Worm (Caenorhabditis elegans) whole organism, early embryonic: ENCODE results near the gene F32D8.15.

Experiments used
- B0310.2 ChIP-seq: sonication (generic microtip); optimal IDR thresholded peaks from 2 replicates; lab custom pipeline; 2016; ENCODE audit warnings: mild to moderate bottlenecking, missing genetic modification characterization, missing compliant biosample characterization
- F13C5.2 ChIP-seq: sonication (generic microtip); optimal IDR thresholded peaks from 2 replicates; lab custom pipeline; 2017; ENCODE audit warnings: mild to moderate bottlenecking, missing genetic modification characterization, inconsistent platforms, missing compliant biosample characterization
- aly-1 ChIP-seq: sonication (generic microtip); optimal IDR thresholded peaks from 2 replicates; lab custom pipeline; 2016; ENCODE audit warnings: missing genetic modification characterization, missing compliant biosample characterization
- ama-1 ChIP-seq: fragments of 150-350 bp; optimal IDR thresholded peaks from 2 replicates; lab custom pipeline; 2014
- ceh-13 ChIP-seq: fragments of 200-800 bp; sonication (Bioruptor generic); optimal IDR thresholded peaks from 2 replicates; lab custom pipeline; 2018; ENCODE audit warnings: mild to moderate bottlenecking, missing genetic modification characterization, missing compliant biosample characterization
- ceh-36 ChIP-seq: sonication (generic microtip); optimal IDR thresholded peaks from 2 replicates; lab custom pipeline; 2016; ENCODE audit warnings: missing genetic modification characterization, inconsistent platforms, missing compliant biosample characterization
- ets-7 ChIP-seq: sonication (generic microtip); optimal IDR thresholded peaks from 2 replicates; lab custom pipeline; 2016; ENCODE audit warnings: missing genotype, missing genetic modification characterization, missing compliant biosample characterization
- flt-1 ChIP-seq: fragments of 200-800 bp; sonication (Bioruptor generic); IDR thresholded peaks from 2 replicates; pipeline ENCODE4 v1.3.6; 2022; ENCODE audit warnings: missing genetic modification characterization, missing compliant biosample characterization
- hmbx-1 ChIP-seq: sonication (generic microtip); optimal IDR thresholded peaks from 2 replicates; lab custom pipeline; 2016; ENCODE audit warnings: mild to moderate bottlenecking, missing genetic modification characterization, missing compliant biosample characterization
- hmg-4 ChIP-seq: fragments of 200-800 bp; sonication (Bioruptor generic); optimal IDR thresholded peaks from 2 replicates; lab custom pipeline; 2018; ENCODE audit warnings: mild to moderate bottlenecking, missing genetic modification characterization, missing compliant biosample characterization
- hnd-1 ChIP-seq: sonication (generic microtip); optimal IDR thresholded peaks from 2 replicates; lab custom pipeline; 2016; ENCODE audit warnings: missing genetic modification characterization, missing compliant biosample characterization
- pes-1 ChIP-seq: fragments of 200-800 bp; sonication (Bioruptor generic); IDR thresholded peaks from 2 replicates; pipeline ENCODE4 v1.3.6; 2022; ENCODE audit warnings: missing genetic modification reagents, missing genetic modification characterization, missing compliant biosample characterization
- scrt-1 ChIP-seq: fragments of 200-800 bp; sonication (Bioruptor generic); IDR thresholded peaks from 2 replicates; pipeline ENCODE4 v1.3.6; 2022; ENCODE audit warnings: missing genetic modification characterization, missing compliant biosample characterization
- sea-1 ChIP-seq: fragments of 200-800 bp; sonication (Bioruptor generic); conservative IDR thresholded peaks from 2 replicates; pipeline ENCODE4 v1.3.6; 2022; ENCODE audit warnings: missing genetic modification characterization, missing compliant biosample characterization
- tbx-11 ChIP-seq: fragments of 200-800 bp; sonication (Bioruptor generic); IDR thresholded peaks from 2 replicates; pipeline ENCODE4 v1.3.6; 2022; ENCODE audit warnings: missing genetic modification characterization, missing compliant biosample characterization
- tbx-37 ChIP-seq: fragments of 200-800 bp; sonication (Bioruptor generic); conservative IDR thresholded peaks from 2 replicates; pipeline ENCODE4 v1.3.6; 2022; ENCODE audit warnings: missing genetic modification reagents, missing genetic modification characterization, missing compliant biosample characterization
- tra-4 ChIP-seq: sonication (generic microtip); optimal IDR thresholded peaks from 2 replicates; lab custom pipeline; 2017; ENCODE audit warnings: missing genetic modification characterization, missing compliant biosample characterization

The F32D8.15 gene

ce11 chrV:10886405-10886887 is 17.4 kb upstream of the F32D8.15 start, which contains the start of gene F32D8.3:
Gene F32D8.3, plus strand, starts transcription at chrV:10886837.
- TF ChIP-seq sea-1 (no peak), flt-1 (GFP tag; lab: Robert Waterston, UW) (no peak), ceh-13 (GFP tag; lab: Kevin White, UChicago) (no peak), hmbx-1 (tag; lab: Kevin White, UChicago) (no peak), ets-7 (tag; lab: Kevin White, UChicago) (no peak), F13C5.2 (tag; lab: Kevin White, UChicago) (no peak), B0310.2 (tag; lab: Kevin White, UChicago) (no peak), ama-1 (lab: Kevin White, UChicago) (no peak), tbx-37 (GFP tag; lab: Robert Waterston, UW) (no peak), pes-1 (no peak), tra-4 (no peak)

ce11 chrV:10887564-10887963 is 16.3 kb upstream of the F32D8.15 start:
- TF ChIP-seq tbx-37 (GFP tag; lab: Robert Waterston, UW), result no peak
- no peak for TF ChIP-seq B0310.2 (tag; lab: Kevin White, UChicago)
- TF ChIP-seq flt-1 (GFP tag; lab: Robert Waterston, UW), result no peak

- no peak for TF ChIP-seq aly-1 (tag; lab: Kevin White, UChicago)
- no peak for TF ChIP-seq B0310.2 (tag; lab: Kevin White, UChicago)
- TF ChIP-seq scrt-1 (GFP tag; lab: Robert Waterston, UW), result no peak
- no peak for TF ChIP-seq hmg-4
- TF ChIP-seq tbx-11, result no peak
- no peak for TF ChIP-seq hnd-1 (tag; lab: Kevin White, UChicago)
- TF ChIP-seq ceh-36 (tag; lab: Kevin White, UChicago), result no peak
Observed at ce11 chrV:10888153-10888552, 15.7 kb upstream of the F32D8.15 start.

DNA sequence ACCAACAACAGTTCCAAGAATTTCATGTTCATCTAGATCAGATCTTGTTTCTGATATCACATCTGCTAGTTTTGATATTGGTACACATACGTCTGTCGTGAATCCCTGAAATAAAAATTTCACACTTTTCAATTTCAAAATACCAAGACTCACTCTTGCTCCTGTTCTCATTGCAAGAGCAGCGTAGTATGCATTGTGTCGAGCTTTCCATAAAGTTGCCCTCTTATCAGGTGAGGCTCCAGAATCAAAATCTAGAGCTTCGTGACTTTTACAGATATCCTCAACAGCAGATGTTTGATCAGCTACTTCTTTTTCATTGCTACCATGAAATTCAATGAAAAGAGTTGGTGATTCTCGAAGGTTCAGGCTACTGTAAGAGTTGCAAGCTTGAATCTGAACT is 14.8 kb upstream of the F32D8.15 start, which contains the start of gene F32D8.11:
Gene F32D8.11, minus strand, starts transcription at position 101 of the 400 bp plus-strand sequence.
- TF ChIP-seq tbx-11 (no peak), pes-1 (no peak), ceh-13 (GFP tag; lab: Kevin White, UChicago) (no peak), ets-7 (tag; lab: Kevin White, UChicago) (no peak), tbx-37 (GFP tag; lab: Robert Waterston, UW) (no peak), tra-4 (no peak), B0310.2 (tag; lab: Kevin White, UChicago) (no peak), sea-1 (no peak), aly-1 (tag; lab: Kevin White, UChicago) (no peak), hmg-4 (no peak), scrt-1 (GFP tag; lab: Robert Waterston, UW) (no peak), ceh-36 (tag; lab: Kevin White, UChicago) (no peak), hmbx-1 (tag; lab: Kevin White, UChicago) (no peak), ama-1 (lab: Kevin White, UChicago) (no peak)

DNA sequence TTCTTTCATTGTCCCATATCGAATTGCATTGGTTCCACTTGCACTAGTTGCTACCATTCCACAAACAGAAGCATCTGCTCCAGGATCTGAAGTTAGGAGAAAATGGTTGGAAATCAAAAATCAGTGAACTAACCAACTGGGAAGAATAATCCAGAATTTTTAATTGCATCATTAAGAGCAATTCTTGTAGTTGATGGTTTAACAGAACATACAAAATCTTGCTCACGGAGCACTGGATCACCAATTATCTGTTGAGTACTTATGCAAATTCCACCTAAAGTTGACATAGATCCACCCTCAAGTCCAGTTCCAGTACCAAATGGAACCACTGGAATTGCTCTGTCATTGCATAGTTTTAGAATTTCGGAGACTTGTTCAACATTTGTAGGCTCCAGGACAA is 14.1 kb upstream of the F32D8.15 start:
- TF ChIP-seq ama-1 (lab: Kevin White, UChicago), result no peak
- TF ChIP-seq ets-7 (tag; lab: Kevin White, UChicago), result no peak
- no peak for TF ChIP-seq tbx-11

- TF ChIP-seq F13C5.2 (tag; lab: Kevin White, UChicago) (no peak), ceh-36 (tag; lab: Kevin White, UChicago) (no peak), scrt-1 (GFP tag; lab: Robert Waterston, UW) (no peak), aly-1 (tag; lab: Kevin White, UChicago) (no peak), ets-7 (tag; lab: Kevin White, UChicago) (no peak), ceh-13 (GFP tag; lab: Kevin White, UChicago) (no peak), pes-1 (no peak), flt-1 (GFP tag; lab: Robert Waterston, UW) (no peak), ama-1 (lab: Kevin White, UChicago) (no peak), hmg-4 (no peak), hnd-1 (tag; lab: Kevin White, UChicago) (no peak), tbx-11 (no peak), hmbx-1 (tag; lab: Kevin White, UChicago) (no peak)
Observed at ce11 chrV:10890980-10891379, 12.9 kb upstream of the F32D8.15 start, which contains the start of gene F32D8.12. Gene F32D8.12, minus strand, starts transcription at chrV:10891027.

DNA sequence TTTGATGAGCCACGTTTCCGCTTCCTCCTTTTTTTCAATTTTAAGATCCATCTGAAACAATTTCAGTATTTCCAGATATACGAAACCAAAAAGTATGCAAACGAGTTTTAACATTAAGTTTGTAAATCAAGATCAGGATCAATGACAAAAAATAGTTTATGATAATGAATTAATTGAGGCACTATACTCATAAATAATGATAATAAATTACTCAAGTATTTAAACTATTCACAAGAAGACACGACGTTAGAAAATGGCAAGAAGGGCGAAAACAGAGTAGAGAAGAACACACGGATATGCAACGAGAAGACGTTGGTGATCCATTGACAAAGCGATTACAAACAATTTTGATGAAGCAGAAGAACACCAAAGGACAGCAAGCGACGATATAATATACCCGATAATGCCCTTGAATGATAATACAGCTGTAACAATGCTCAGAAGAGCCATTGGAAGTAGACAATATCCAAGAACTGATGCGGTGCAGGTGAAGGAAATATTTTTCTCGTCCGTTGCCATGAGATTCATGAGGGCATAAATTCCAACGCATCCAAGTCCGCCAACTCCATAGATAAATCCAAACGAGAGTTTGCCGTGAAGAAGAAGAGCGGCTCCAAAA is 10.2 kb upstream of the F32D8.15 start, which contains the start of gene F32D8.4:
Gene F32D8.4, minus strand, starts transcription at position 51 of the 619 bp plus-strand sequence.
- no peak for TF ChIP-seq pes-1
- no peak for TF ChIP-seq hmg-4

- TF ChIP-seq ets-7 (tag; lab: Kevin White, UChicago), result no peak
- no peak for TF ChIP-seq aly-1 (tag; lab: Kevin White, UChicago)
- TF ChIP-seq pes-1, result peak; percentile 28; the same call in 1 of the 2 replicates
- peak; percentile 19 for TF ChIP-seq F13C5.2 (tag; lab: Kevin White, UChicago)
- TF ChIP-seq B0310.2 (tag; lab: Kevin White, UChicago), result no peak
- TF ChIP-seq tbx-37 (GFP tag; lab: Robert Waterston, UW), result peak; percentile 69
- TF ChIP-seq ceh-36 (tag; lab: Kevin White, UChicago), result no peak
- TF ChIP-seq tbx-11, result no peak
Observed at ce11 chrV:10894601-10895000, 9.2 kb upstream of the F32D8.15 start, which contains the start of the genes F32D8.14 and F32D8.5. Gene F32D8.14, minus strand, starts transcription at chrV:10894788. Gene F32D8.5, plus strand, starts transcription at chrV:10894800.
